Worm (Caenorhabditis elegans) whole organism, early embryonic: ENCODE results near the gene C37H5.13.

ENCODE experiments used
- B0310.2 ChIP-seq: sonication (generic microtip); optimal IDR thresholded peaks from 2 replicates; lab custom pipeline; 2016; ENCODE audit warnings: mild to moderate bottlenecking, missing genetic modification characterization, missing compliant biosample characterization
- F13C5.2 ChIP-seq: sonication (generic microtip); optimal IDR thresholded peaks from 2 replicates; lab custom pipeline; 2017; ENCODE audit warnings: mild to moderate bottlenecking, missing genetic modification characterization, inconsistent platforms, missing compliant biosample characterization
- aly-1 ChIP-seq: sonication (generic microtip); optimal IDR thresholded peaks from 2 replicates; lab custom pipeline; 2016; ENCODE audit warnings: missing genetic modification characterization, missing compliant biosample characterization
- ama-1 ChIP-seq: fragments of 150-350 bp; optimal IDR thresholded peaks from 2 replicates; lab custom pipeline; 2014
- ceh-13 ChIP-seq: fragments of 200-800 bp; sonication (Bioruptor generic); optimal IDR thresholded peaks from 2 replicates; lab custom pipeline; 2018; ENCODE audit warnings: mild to moderate bottlenecking, missing genetic modification characterization, missing compliant biosample characterization
- ceh-36 ChIP-seq: sonication (generic microtip); optimal IDR thresholded peaks from 2 replicates; lab custom pipeline; 2016; ENCODE audit warnings: missing genetic modification characterization, inconsistent platforms, missing compliant biosample characterization
- ets-7 ChIP-seq: sonication (generic microtip); optimal IDR thresholded peaks from 2 replicates; lab custom pipeline; 2016; ENCODE audit warnings: missing genotype, missing genetic modification characterization, missing compliant biosample characterization
- flt-1 ChIP-seq: fragments of 200-800 bp; sonication (Bioruptor generic); IDR thresholded peaks from 2 replicates; pipeline ENCODE4 v1.3.6; 2022; ENCODE audit warnings: missing genetic modification characterization, missing compliant biosample characterization
- hmbx-1 ChIP-seq: sonication (generic microtip); optimal IDR thresholded peaks from 2 replicates; lab custom pipeline; 2016; ENCODE audit warnings: mild to moderate bottlenecking, missing genetic modification characterization, missing compliant biosample characterization
- hmg-4 ChIP-seq: fragments of 200-800 bp; sonication (Bioruptor generic); optimal IDR thresholded peaks from 2 replicates; lab custom pipeline; 2018; ENCODE audit warnings: mild to moderate bottlenecking, missing genetic modification characterization, missing compliant biosample characterization
- hnd-1 ChIP-seq: sonication (generic microtip); optimal IDR thresholded peaks from 2 replicates; lab custom pipeline; 2016; ENCODE audit warnings: missing genetic modification characterization, missing compliant biosample characterization
- pes-1 ChIP-seq: fragments of 200-800 bp; sonication (Bioruptor generic); IDR thresholded peaks from 2 replicates; pipeline ENCODE4 v1.3.6; 2022; ENCODE audit warnings: missing genetic modification reagents, missing genetic modification characterization, missing compliant biosample characterization
- scrt-1 ChIP-seq: fragments of 200-800 bp; sonication (Bioruptor generic); IDR thresholded peaks from 2 replicates; pipeline ENCODE4 v1.3.6; 2022; ENCODE audit warnings: missing genetic modification characterization, missing compliant biosample characterization
- sea-1 ChIP-seq: fragments of 200-800 bp; sonication (Bioruptor generic); conservative IDR thresholded peaks from 2 replicates; pipeline ENCODE4 v1.3.6; 2022; ENCODE audit warnings: missing genetic modification characterization, missing compliant biosample characterization
- tbx-11 ChIP-seq: fragments of 200-800 bp; sonication (Bioruptor generic); IDR thresholded peaks from 2 replicates; pipeline ENCODE4 v1.3.6; 2022; ENCODE audit warnings: missing genetic modification characterization, missing compliant biosample characterization
- tbx-37 ChIP-seq: fragments of 200-800 bp; sonication (Bioruptor generic); conservative IDR thresholded peaks from 2 replicates; pipeline ENCODE4 v1.3.6; 2022; ENCODE audit warnings: missing genetic modification reagents, missing genetic modification characterization, missing compliant biosample characterization
- tra-4 ChIP-seq: sonication (generic microtip); optimal IDR thresholded peaks from 2 replicates; lab custom pipeline; 2017; ENCODE audit warnings: missing genetic modification characterization, missing compliant biosample characterization

Gene C37H5.13

ce11 chrV:4879251-4879650 lies 16.5 kb upstream of the C37H5.13 start, which contains the start of gene T19H12.15:
TSS of gene T19H12.15 (minus strand) at chrV:4879351.
- no peak for TF ChIP-seq tra-4
- no peak for TF ChIP-seq scrt-1
- no peak for TF ChIP-seq flt-1 (GFP tag; lab: Robert Waterston, UW)
- no peak for TF ChIP-seq ceh-36
- TF ChIP-seq hmbx-1 (tag; lab: Kevin White, UChicago): no peak
- TF ChIP-seq sea-1: no peak
- TF ChIP-seq tbx-37 (GFP tag; lab: Robert Waterston, UW): no peak
- TF ChIP-seq aly-1 (tag; lab: Kevin White, UChicago): no peak
- TF ChIP-seq ets-7: no peak
- no peak for TF ChIP-seq ama-1 (lab: Kevin White, UChicago)
- no peak for TF ChIP-seq tbx-11 (GFP tag; lab: Robert Waterston, UW)
- TF ChIP-seq hnd-1 (tag; lab: Kevin White, UChicago): no peak

- no peak for TF ChIP-seq flt-1 (GFP tag; lab: Robert Waterston, UW)
- TF ChIP-seq B0310.2 (tag; lab: Kevin White, UChicago): no peak
- TF ChIP-seq scrt-1: no peak
- no peak for TF ChIP-seq hmbx-1 (tag; lab: Kevin White, UChicago)
- TF ChIP-seq sea-1: no peak
- no peak for TF ChIP-seq F13C5.2
- TF ChIP-seq ceh-13: no peak
- no peak for TF ChIP-seq ets-7
- TF ChIP-seq tbx-11 (GFP tag; lab: Robert Waterston, UW): no peak
- no peak for TF ChIP-seq ama-1 (lab: Kevin White, UChicago)
- TF ChIP-seq hmg-4 (GFP tag; lab: Kevin White, UChicago): no peak
- TF ChIP-seq tra-4: no peak
- no peak for TF ChIP-seq tbx-37 (GFP tag; lab: Robert Waterston, UW)
- TF ChIP-seq ceh-36: no peak
- no peak for TF ChIP-seq aly-1 (tag; lab: Kevin White, UChicago)
- no peak for TF ChIP-seq hnd-1 (tag; lab: Kevin White, UChicago)
- no peak for TF ChIP-seq pes-1 (GFP tag; lab: Robert Waterston, UW)
Measured at ce11 chrV:4877587-4877986, 14.8 kb upstream of the C37H5.13 start, which contains the start of gene T19H12.6. TSS of gene T19H12.6 (minus strand) at chrV:4877687.

- TF ChIP-seq tbx-11 (GFP tag; lab: Robert Waterston, UW) (no peak), tbx-37 (GFP tag; lab: Robert Waterston, UW) (no peak), hmbx-1 (tag; lab: Kevin White, UChicago) (no peak), ets-7 (no peak), tra-4 (no peak), flt-1 (GFP tag; lab: Robert Waterston, UW) (no peak), sea-1 (no peak), hmg-4 (GFP tag; lab: Kevin White, UChicago) (no peak), B0310.2 (tag; lab: Kevin White, UChicago) (no peak), ceh-36 (no peak), pes-1 (GFP tag; lab: Robert Waterston, UW) (no peak), ama-1 (lab: Kevin White, UChicago) (no peak), hnd-1 (tag; lab: Kevin White, UChicago) (no peak), scrt-1 (no peak), F13C5.2 (no peak), aly-1 (tag; lab: Kevin White, UChicago) (no peak), ceh-13 (no peak)
Measured at ce11 chrV:4871992-4872391, 9.2 kb upstream of the C37H5.13 start, which contains the start of gene srd-33. TSS of gene srd-33 (plus strand) at chrV:4872292.

- no peak for TF ChIP-seq ceh-13
- TF ChIP-seq ceh-36: no peak
- no peak for TF ChIP-seq sea-1
- TF ChIP-seq ets-7: no peak
- no peak for TF ChIP-seq ama-1 (lab: Kevin White, UChicago)
- TF ChIP-seq flt-1 (GFP tag; lab: Robert Waterston, UW): no peak
- TF ChIP-seq scrt-1: no peak
Measured at ce11 chrV:4870627-4871026, 7.9 kb upstream of the C37H5.13 start.

ce11 chrV:4868698-4869097 lies 5.9 kb upstream of the C37H5.13 start:
- TF ChIP-seq B0310.2 (tag; lab: Kevin White, UChicago) (no peak), hmg-4 (GFP tag; lab: Kevin White, UChicago) (no peak), ceh-13 (no peak), ets-7 (no peak), hmbx-1 (tag; lab: Kevin White, UChicago) (no peak), tra-4 (no peak)

- TF ChIP-seq hmg-4 (GFP tag; lab: Kevin White, UChicago) (no peak), hnd-1 (tag; lab: Kevin White, UChicago) (no peak), scrt-1 (no peak), aly-1 (tag; lab: Kevin White, UChicago) (no peak), pes-1 (GFP tag; lab: Robert Waterston, UW) (no peak), B0310.2 (tag; lab: Kevin White, UChicago) (no peak), ama-1 (lab: Kevin White, UChicago) (no peak), tbx-11 (GFP tag; lab: Robert Waterston, UW) (no peak), sea-1 (no peak), flt-1 (GFP tag; lab: Robert Waterston, UW) (no peak), hmbx-1 (tag; lab: Kevin White, UChicago) (no peak), ets-7 (no peak), ceh-36 (no peak), F13C5.2 (no peak), ceh-13 (no peak), tbx-37 (GFP tag; lab: Robert Waterston, UW) (no peak), tra-4 (no peak)
Measured at ce11 chrV:4867535-4867934, 4.8 kb upstream of the C37H5.13 start.

- TF ChIP-seq hmbx-1 (tag; lab: Kevin White, UChicago) (no peak), aly-1 (tag; lab: Kevin White, UChicago) (no peak), sea-1 (no peak), scrt-1 (no peak), ets-7 (no peak)
Measured at ce11 chrV:4865364-4865763, 2.6 kb upstream of the C37H5.13 start, which contains the start of gene srd-32. TSS of gene srd-32 (plus strand) at chrV:4865664.

ce11 chrV:4864330-4864729 lies 1.6 kb upstream of the C37H5.13 start:
- TF ChIP-seq hmbx-1 (tag; lab: Kevin White, UChicago): no peak
- TF ChIP-seq ets-7: no peak
- TF ChIP-seq tbx-11 (GFP tag; lab: Robert Waterston, UW): no peak
- no peak for TF ChIP-seq hnd-1 (tag; lab: Kevin White, UChicago)
- no peak for TF ChIP-seq sea-1
- TF ChIP-seq tra-4: no peak
- no peak for TF ChIP-seq scrt-1
- no peak for TF ChIP-seq aly-1 (tag; lab: Kevin White, UChicago)
- TF ChIP-seq B0310.2 (tag; lab: Kevin White, UChicago): no peak
- no peak for TF ChIP-seq F13C5.2
